Fruit fly (Drosophila melanogaster) whole organism, embryonic: ENCODE measurements around the gene CG14362.

Source experiments
- Aef1 ChIP-seq: fragments of 200-800 bp; sonication (Bioruptor generic); IDR thresholded peaks from 3 replicates; pipeline ENCODE4 v1.3.6; 2022; ENCODE audit warnings: missing biosample characterization, missing genetic modification characterization
- Atf6 ChIP-seq: fragments of 200-800 bp; sonication (Bioruptor generic); IDR thresholded peaks from 2 replicates; pipeline ENCODE4 v1.3.6; 2022; ENCODE audit warnings: missing biosample characterization, missing genetic modification characterization
- Bdp1 ChIP-seq: fragments of 200-800 bp; sonication (Bioruptor generic); optimal IDR thresholded peaks from 3 replicates; lab custom pipeline; 2016; ENCODE audit warnings: missing biosample characterization, missing genetic modification characterization
- CG11085 ChIP-seq: fragments of 200-800 bp; sonication (Bioruptor generic); IDR thresholded peaks from 2 replicates; pipeline ENCODE4 v1.3.6; 2022; ENCODE audit warnings: missing biosample characterization, missing genetic modification characterization
- CG13123 ChIP-seq: fragments of 200-800 bp; sonication (Bioruptor generic); optimal IDR thresholded peaks from 2 replicates; lab custom pipeline; 2016; ENCODE audit warnings: missing biosample characterization, missing genetic modification characterization
- CG14860 ChIP-seq: fragments of 200-800 bp; sonication (Bioruptor generic); IDR thresholded peaks from 3 replicates; pipeline ENCODE4 v1.3.6; 2022; ENCODE audit warnings: missing biosample characterization, missing genetic modification characterization; ENCODE audit not compliant: partially characterized antibody
- CG15011 ChIP-seq: fragments of 200-800 bp; sonication (Bioruptor generic); optimal IDR thresholded peaks from 3 replicates; lab custom pipeline; 2018; ENCODE audit warnings: missing biosample characterization, mild to moderate bottlenecking, missing genetic modification characterization
- CG16863 ChIP-seq: fragments of 200-800 bp; sonication (Bioruptor generic); optimal IDR thresholded peaks from 3 replicates; lab custom pipeline; 2016; ENCODE audit warnings: missing biosample characterization, missing genetic modification characterization
- CG17328 ChIP-seq: fragments of 200-800 bp; sonication (Bioruptor generic); IDR thresholded peaks from 2 replicates; pipeline ENCODE4 v1.3.6; 2022; ENCODE audit warnings: missing biosample characterization, missing genetic modification characterization
- CG2875 ChIP-seq: fragments of 200-800 bp; sonication (Bioruptor generic); optimal IDR thresholded peaks from 2 replicates; lab custom pipeline; 2017; ENCODE audit warnings: missing biosample characterization, mild to moderate bottlenecking, missing genetic modification characterization, missing genetic modification reagents
- CG30403 ChIP-seq: fragments of 200-800 bp; sonication (Bioruptor generic); optimal IDR thresholded peaks from 3 replicates; lab custom pipeline; 2016; ENCODE audit warnings: missing biosample characterization, missing genetic modification characterization
- CG31441 ChIP-seq: fragments of 200-800 bp; sonication (Bioruptor generic); IDR thresholded peaks from 2 replicates; pipeline ENCODE4 v1.3.6; 2022; ENCODE audit warnings: missing biosample characterization, missing genetic modification characterization
- CG32772 ChIP-seq: fragments of 200-800 bp; sonication (Bioruptor generic); IDR thresholded peaks from 2 replicates; pipeline ENCODE4 v1.3.6; 2022; ENCODE audit warnings: missing biosample characterization, missing genetic modification characterization
- CG34376 ChIP-seq: fragments of 200-800 bp; sonication (Bioruptor generic); optimal IDR thresholded peaks from 2 replicates; lab custom pipeline; 2018; ENCODE audit warnings: missing biosample characterization, mild to moderate bottlenecking, missing genetic modification characterization
- CG4424 ChIP-seq: fragments of 200-800 bp; sonication (Bioruptor generic); optimal IDR thresholded peaks from 3 replicates; lab custom pipeline; 2016; ENCODE audit warnings: missing biosample characterization, missing genetic modification characterization
- CG6791 ChIP-seq: fragments of 200-800 bp; sonication (Bioruptor generic); IDR thresholded peaks from 3 replicates; pipeline ENCODE4 v1.3.6; 2022; ENCODE audit warnings: missing biosample characterization, missing genetic modification characterization; ENCODE audit not compliant: partially characterized antibody
- CG7928 ChIP-seq: fragments of 200-800 bp; sonication (Bioruptor generic); optimal IDR thresholded peaks from 2 replicates; lab custom pipeline; 2017; ENCODE audit warnings: missing biosample characterization, mild to moderate bottlenecking, missing genetic modification characterization
- CG8359 ChIP-seq: fragments of 200-800 bp; sonication (Bioruptor generic); optimal IDR thresholded peaks from 2 replicates; lab custom pipeline; 2017; ENCODE audit warnings: missing biosample characterization, mild to moderate bottlenecking, missing genetic modification characterization, borderline replicate concordance
- CG9817 ChIP-seq: fragments of 200-800 bp; sonication (Bioruptor generic); optimal IDR thresholded peaks from 2 replicates; lab custom pipeline; 2018; ENCODE audit warnings: missing biosample characterization, mild to moderate bottlenecking, missing genetic modification characterization, moderate library complexity
- D19A ChIP-seq: fragments of 200-800 bp; optimal IDR thresholded peaks from 3 replicates; lab custom pipeline; 2019; ENCODE audit warnings: missing biosample characterization, mild to moderate bottlenecking, missing genetic modification characterization, moderate library complexity
- Dad ChIP-seq: fragments of 200-800 bp; sonication (Bioruptor generic); optimal IDR thresholded peaks from 3 replicates; lab custom pipeline; 2016; ENCODE audit warnings: missing biosample characterization, missing genetic modification characterization
- HmgD ChIP-seq: fragments of 200-800 bp; sonication (Bioruptor generic); optimal IDR thresholded peaks from 3 replicates; lab custom pipeline; 2016; ENCODE audit warnings: missing biosample characterization, missing genetic modification characterization
- Hr78 ChIP-seq, 2 experiments: fragments of 200-800 bp in 1 of 2; fragments of >200 bp in 1 of 2; sonication (Bioruptor generic) in 1 of 2; optimal IDR thresholded peaks; 2 replicates each; lab custom pipeline; 2017 to 2019; ENCODE audit warnings: missing biosample characterization in 2 of 2, missing genetic modification characterization in 2 of 2, mild to moderate bottlenecking in 1 of 2, moderate library complexity in 1 of 2
- MESR4 ChIP-seq: fragments of 200-800 bp; sonication (Bioruptor generic); optimal IDR thresholded peaks from 2 replicates; lab custom pipeline; 2018; ENCODE audit warnings: missing biosample characterization, mild to moderate bottlenecking, missing genetic modification characterization, moderate library complexity
- Med ChIP-seq: fragments of 200-800 bp; sonication (Bioruptor generic); peaks from one replicate; lab custom pipeline; 2016; ENCODE audit warnings: missing biosample characterization, missing genetic modification characterization, mild to moderate bottlenecking, inconsistent platforms, moderate library complexity
- Oli ChIP-seq: fragments of 200-800 bp; sonication (Bioruptor generic); optimal IDR thresholded peaks from 2 replicates; lab custom pipeline; 2018; ENCODE audit warnings: missing biosample characterization, mild to moderate bottlenecking, missing genetic modification characterization, moderate library complexity
- PHDP ChIP-seq: fragments of 200-800 bp; sonication (Bioruptor generic); optimal IDR thresholded peaks from 3 replicates; lab custom pipeline; 2018; ENCODE audit warnings: missing biosample characterization, mild to moderate bottlenecking, missing genetic modification characterization, moderate library complexity
- Ravus ChIP-seq: fragments of 200-800 bp; sonication (Bioruptor generic); IDR thresholded peaks from 2 replicates; pipeline ENCODE4 v1.3.6; 2022; ENCODE audit warnings: missing biosample characterization, missing genetic modification characterization
- Rfx ChIP-seq: fragments of 200-800 bp; sonication (Bioruptor generic); IDR thresholded peaks from 2 replicates; pipeline ENCODE4 v1.3.6; 2022; ENCODE audit warnings: missing biosample characterization, missing genetic modification characterization
- Taf1 ChIP-seq: fragments of 200-800 bp; sonication (Bioruptor generic); IDR thresholded peaks from 2 replicates; pipeline ENCODE4 v1.3.6; 2022; ENCODE audit warnings: missing biosample characterization, missing genetic modification characterization
- Trl ChIP-seq, 3 experiments: fragments of >200 bp in 2 of 3; fragments of 200-800 bp in 1 of 3; sonication (Bioruptor generic) in 1 of 3; optimal IDR thresholded peaks; 2 replicates in 1 of 3; 3 replicates in 2 of 3; lab custom pipeline; 2016 to 2017; ENCODE audit warnings: missing biosample characterization in 1 of 3, missing genetic modification characterization in 1 of 3
- ara ChIP-seq: fragments of 200-800 bp; sonication (Bioruptor generic); IDR thresholded peaks from 2 replicates; pipeline ENCODE4 v1.3.6; 2022; ENCODE audit warnings: missing biosample characterization, missing genetic modification characterization
- ase ChIP-seq: fragments of 200-800 bp; sonication (Bioruptor generic); IDR thresholded peaks from 3 replicates; pipeline ENCODE4 v1.3.6; 2022; ENCODE audit warnings: missing biosample characterization, missing genetic modification characterization
- ash1 ChIP-seq: fragments of 200-800 bp; sonication (Bioruptor generic); optimal IDR thresholded peaks from 2 replicates; lab custom pipeline; 2018; ENCODE audit warnings: missing biosample characterization, mild to moderate bottlenecking, missing genetic modification characterization
- chn ChIP-seq: fragments of 200-800 bp; sonication (Bioruptor generic); optimal IDR thresholded peaks from 2 replicates; lab custom pipeline; 2016; ENCODE audit warnings: missing biosample characterization, missing genetic modification characterization
- grn ChIP-seq: fragments of 200-800 bp; sonication (Bioruptor generic); optimal IDR thresholded peaks from 3 replicates; lab custom pipeline; 2017; ENCODE audit warnings: missing biosample characterization, missing genetic modification characterization
- gro ChIP-seq: fragments of 200-800 bp; sonication (Bioruptor generic); optimal IDR thresholded peaks from 2 replicates; lab custom pipeline; 2016; ENCODE audit warnings: missing biosample characterization, missing genetic modification characterization
- jigr1 ChIP-seq: fragments of 200-800 bp; sonication (Bioruptor generic); IDR thresholded peaks from 3 replicates; pipeline ENCODE4 v1.3.6; 2022; ENCODE audit warnings: missing biosample characterization, missing genetic modification characterization
- lov ChIP-seq, 2 experiments: fragments of 200-800 bp in 1 of 2; fragments of >200 bp in 1 of 2; sonication (Bioruptor generic) in 1 of 2; IDR thresholded peaks in 1 of 2; optimal IDR thresholded peaks in 1 of 2; 2 replicates in 1 of 2; 3 replicates in 1 of 2; pipeline versions ENCODE4 v1.3.6 to Lab custom; 2017 to 2022; ENCODE audit warnings: missing biosample characterization in 1 of 2, missing genetic modification characterization in 1 of 2
- luna ChIP-seq: fragments of 200-800 bp; sonication (Bioruptor generic); optimal IDR thresholded peaks from 2 replicates; lab custom pipeline; 2016; ENCODE audit warnings: missing biosample characterization, missing genetic modification characterization
- nerfin-2 ChIP-seq: fragments of 200-800 bp; sonication (Bioruptor generic); IDR thresholded peaks from 2 replicates; pipeline ENCODE4 v1.3.6; 2022; ENCODE audit warnings: missing biosample characterization, missing genetic modification characterization; ENCODE audit not compliant: partially characterized antibody
- prd ChIP-seq, 3 experiments: fragments of >200 bp in 2 of 3; fragments of 200-800 bp in 1 of 3; sonication (Bioruptor generic) in 1 of 3; optimal IDR thresholded peaks in 2 of 3; IDR thresholded peaks in 1 of 3; 2 replicates in 2 of 3; 3 replicates in 1 of 3; pipeline versions ENCODE4 v1.3.6 to Lab custom; 2017 to 2022; ENCODE audit warnings: missing biosample characterization in 1 of 3, missing genetic modification characterization in 1 of 3
- pros ChIP-seq: fragments of 200-800 bp; sonication (Bioruptor generic); optimal IDR thresholded peaks from 3 replicates; lab custom pipeline; 2019; ENCODE audit warnings: missing biosample characterization, mild to moderate bottlenecking, missing genetic modification characterization, moderate library complexity
- sug ChIP-seq: fragments of 200-800 bp; optimal IDR thresholded peaks from 2 replicates; lab custom pipeline; 2019; ENCODE audit warnings: missing biosample characterization, mild to moderate bottlenecking, missing genetic modification characterization, moderate library complexity
- tin ChIP-seq: fragments of 200-800 bp; sonication (Bioruptor generic); optimal IDR thresholded peaks from 3 replicates; lab custom pipeline; 2016; ENCODE audit warnings: missing biosample characterization, missing genetic modification characterization
- tll ChIP-seq, 2 experiments: fragments of 200-800 bp in 1 of 2; fragments of >200 bp in 1 of 2; sonication (Bioruptor generic) in 1 of 2; optimal IDR thresholded peaks; 2 replicates each; lab custom pipeline; 2017 to 2019; ENCODE audit warnings: missing biosample characterization in 2 of 2, missing genetic modification characterization in 2 of 2, mild to moderate bottlenecking in 1 of 2, moderate library complexity in 1 of 2
- twi ChIP-seq: fragments of 200-800 bp; optimal IDR thresholded peaks from 2 replicates; lab custom pipeline; 2019; ENCODE audit warnings: missing biosample characterization, mild to moderate bottlenecking, missing genetic modification characterization, moderate library complexity
- usp ChIP-seq: fragments of >200 bp; optimal IDR thresholded peaks from 2 replicates; lab custom pipeline; 2017; ENCODE audit warnings: missing biosample characterization, missing genetic modification characterization
- wdn ChIP-seq: fragments of 200-800 bp; sonication (Bioruptor generic); IDR thresholded peaks from 2 replicates; pipeline ENCODE4 v1.3.6; 2022; ENCODE audit warnings: missing biosample characterization, missing genetic modification characterization

Gene CG14362

DNA sequence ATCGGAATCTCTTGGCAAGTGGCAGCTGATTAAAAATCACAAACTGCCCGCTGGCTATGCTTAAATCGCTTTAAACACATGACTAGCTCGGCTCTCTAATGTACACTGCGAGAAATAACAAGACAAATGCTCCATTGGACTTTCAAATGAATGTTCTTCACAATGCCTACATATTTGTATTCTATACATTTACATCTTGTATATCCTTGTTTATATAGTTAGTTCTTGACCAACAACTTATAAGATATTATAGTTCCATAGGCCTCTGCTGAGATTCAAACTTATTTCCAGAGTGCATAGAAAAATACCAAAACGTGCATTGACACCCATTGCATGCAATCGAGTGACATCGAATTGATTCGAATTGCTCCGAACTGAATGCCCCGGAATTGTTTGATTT, 37.6 kb upstream of the CG14362 start (continued):
- TF ChIP-seq Med (GFP tag; lab: Kevin White, UChicago), result peak; percentile 73
- TF ChIP-seq Taf1, result no peak
- TF ChIP-seq ase (GFP tag; lab: Robert Waterston, UW), result 0 out of 3 replicates have a peak, but pooled peaks have one; percentile 34
- no peak for TF ChIP-seq PHDP
- TF ChIP-seq Rfx, result no peak
- TF ChIP-seq CG9817 (tag; lab: Kevin White, UChicago), result no peak
- TF ChIP-seq ash1 (GFP tag; lab: Kevin White, UChicago), result no peak
- no peak for TF ChIP-seq Atf6 (GFP tag; lab: Robert Waterston, UW)
- TF ChIP-seq CG2875 (GFP tag; lab: Kevin White, UChicago), result peak; percentile 4
- no peak for TF ChIP-seq Bdp1 (GFP tag; lab: Kevin White, UChicago)
- no peak for TF ChIP-seq CG15011
- TF ChIP-seq usp (GFP tag; lab: Kevin White, UChicago), result no peak
- TF ChIP-seq luna (GFP tag; lab: Kevin White, UChicago), result no peak
- TF ChIP-seq CG30403, result peak; percentile 25
- TF ChIP-seq nerfin-2 (GFP tag; lab: Robert Waterston, UW), result no peak
- TF ChIP-seq D19A (tag; lab: Kevin White, UChicago), result peak; percentile 30
- no peak for TF ChIP-seq twi (tag; lab: Kevin White, UChicago)
- TF ChIP-seq grn (GFP tag; lab: Kevin White, UChicago), result no peak
- peak; percentile 60 for TF ChIP-seq CG31441 (GFP tag; lab: Robert Waterston, UW)
- no peak for TF ChIP-seq CG11085
- no peak for TF ChIP-seq CG6791 (GFP tag; lab: Robert Waterston, UW)
- no peak for TF ChIP-seq sug
- TF ChIP-seq CG7928 (GFP tag; lab: Kevin White, UChicago), result no peak
- no peak for TF ChIP-seq tll (GFP tag; optimal IDR thresholded peaks at IDR 0.05; lab: Kevin White, UChicago)
- TF ChIP-seq tin, result peak; percentile 7
- TF ChIP-seq Hr78 (GFP tag; optimal IDR thresholded peaks at IDR 0.05; lab: Kevin White, UChicago), result no peak
- no peak for TF ChIP-seq HmgD (GFP tag; lab: Kevin White, UChicago)
- TF ChIP-seq ara, result peak; percentile 59; the same call in 1 of the 2 replicates
- TF ChIP-seq jigr1 (GFP tag; lab: Robert Waterston, UW), result no peak
- TF ChIP-seq CG14860 (GFP tag; lab: Robert Waterston, UW), result no peak
- no peak for TF ChIP-seq wdn
- peak; percentile 61; the same call in 1 of the 2 replicates for TF ChIP-seq CG32772 (GFP tag; lab: Robert Waterston, UW)
- TF ChIP-seq CG13123 (GFP tag; lab: Kevin White, UChicago), result no peak
- TF ChIP-seq Ravus, result no peak
- peak; percentile 6 for TF ChIP-seq CG8359 (GFP tag; lab: Kevin White, UChicago)
- peak; percentile 56 for TF ChIP-seq Oli (tag; lab: Kevin White, UChicago)
- TF ChIP-seq CG17328 (GFP tag; lab: Robert Waterston, UW), result peak; percentile 56; the same call in 1 of the 2 replicates
- no peak for TF ChIP-seq CG34376 (GFP tag; lab: Kevin White, UChicago)
- TF ChIP-seq CG4424, result peak; percentile 37
- no peak for TF ChIP-seq MESR4 (GFP tag; lab: Kevin White, UChicago)
- TF ChIP-seq Aef1 (GFP tag; lab: Robert Waterston, UW), result no peak
- no peak for TF ChIP-seq pros (GFP tag; lab: Kevin White, UChicago)
- TF ChIP-seq Trl (optimal IDR thresholded peaks at IDR 0.05; lab: Kevin White, UChicago), result no peak
- no peak for TF ChIP-seq Trl (GFP tag; optimal IDR thresholded peaks at IDR 0.05; lab: Kevin White, UChicago)
- no peak for TF ChIP-seq chn (GFP tag; lab: Kevin White, UChicago)
- no peak for TF ChIP-seq Dad (GFP tag; lab: Kevin White, UChicago)
- no peak for TF ChIP-seq lov (optimal IDR thresholded peaks at IDR 0.05; lab: Kevin White, UChicago)
- TF ChIP-seq lov (GFP tag; IDR thresholded peaks at IDR 0.05; lab: Robert Waterston, UW), result 0 out of 3 replicates have a peak, but pooled peaks have one; percentile 60
- no peak for TF ChIP-seq gro (GFP tag; lab: Kevin White, UChicago)
- TF ChIP-seq prd (optimal IDR thresholded peaks at IDR 0.05; lab: Kevin White, UChicago), result no peak
- TF ChIP-seq prd (GFP tag; IDR thresholded peaks at IDR 0.05; lab: Robert Waterston, UW), result peak; percentile 16; the same call in 2 of the 3 replicates
- TF ChIP-seq CG16863, result peak; percentile 26
